Worm (Caenorhabditis elegans) whole organism, early embryonic: Measurements from ENCODE around the gene oat-1.

Source experiments
- B0310.2 ChIP-seq: sonication (generic microtip); optimal IDR thresholded peaks from 2 replicates; lab custom pipeline; 2016; ENCODE audit warnings: mild to moderate bottlenecking, missing genetic modification characterization, missing compliant biosample characterization
- aly-1 ChIP-seq: sonication (generic microtip); optimal IDR thresholded peaks from 2 replicates; lab custom pipeline; 2016; ENCODE audit warnings: missing genetic modification characterization, missing compliant biosample characterization
- ama-1 ChIP-seq: fragments of 150-350 bp; optimal IDR thresholded peaks from 2 replicates; lab custom pipeline; 2014
- ceh-13 ChIP-seq: fragments of 200-800 bp; sonication (Bioruptor generic); optimal IDR thresholded peaks from 2 replicates; lab custom pipeline; 2018; ENCODE audit warnings: mild to moderate bottlenecking, missing genetic modification characterization, missing compliant biosample characterization
- ceh-36 ChIP-seq: sonication (generic microtip); optimal IDR thresholded peaks from 2 replicates; lab custom pipeline; 2016; ENCODE audit warnings: missing genetic modification characterization, inconsistent platforms, missing compliant biosample characterization
- ets-7 ChIP-seq: sonication (generic microtip); optimal IDR thresholded peaks from 2 replicates; lab custom pipeline; 2016; ENCODE audit warnings: missing genotype, missing genetic modification characterization, missing compliant biosample characterization
- hmbx-1 ChIP-seq: sonication (generic microtip); optimal IDR thresholded peaks from 2 replicates; lab custom pipeline; 2016; ENCODE audit warnings: mild to moderate bottlenecking, missing genetic modification characterization, missing compliant biosample characterization
- hnd-1 ChIP-seq: sonication (generic microtip); optimal IDR thresholded peaks from 2 replicates; lab custom pipeline; 2016; ENCODE audit warnings: missing genetic modification characterization, missing compliant biosample characterization
- pes-1 ChIP-seq: fragments of 200-800 bp; sonication (Bioruptor generic); IDR thresholded peaks from 2 replicates; pipeline ENCODE4 v1.3.6; 2022; ENCODE audit warnings: missing genetic modification reagents, missing genetic modification characterization, missing compliant biosample characterization
- scrt-1 ChIP-seq: fragments of 200-800 bp; sonication (Bioruptor generic); IDR thresholded peaks from 2 replicates; pipeline ENCODE4 v1.3.6; 2022; ENCODE audit warnings: missing genetic modification characterization, missing compliant biosample characterization
- tbx-11 ChIP-seq: fragments of 200-800 bp; sonication (Bioruptor generic); IDR thresholded peaks from 2 replicates; pipeline ENCODE4 v1.3.6; 2022; ENCODE audit warnings: missing genetic modification characterization, missing compliant biosample characterization
- tra-4 ChIP-seq: sonication (generic microtip); optimal IDR thresholded peaks from 2 replicates; lab custom pipeline; 2017; ENCODE audit warnings: missing genetic modification characterization, missing compliant biosample characterization

DNA sequence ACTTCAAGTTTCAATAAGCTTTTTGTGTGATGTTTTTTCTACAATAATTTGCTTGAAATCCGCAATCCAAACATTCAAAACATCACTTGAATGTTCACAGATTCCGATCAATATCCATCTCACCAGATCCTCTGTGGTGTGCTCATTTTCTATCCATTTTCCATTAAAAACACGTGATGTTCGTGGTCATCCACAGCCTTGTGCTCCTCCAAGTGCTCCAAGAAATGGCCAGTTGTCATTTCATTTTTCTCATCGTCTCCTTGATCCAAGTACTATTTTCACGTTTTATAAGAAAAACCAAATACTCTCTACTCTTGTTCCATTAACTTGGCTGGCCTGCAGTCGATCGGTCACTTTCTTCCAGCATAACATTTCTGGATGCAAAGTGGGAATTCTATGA is 3.8 kb upstream of the oat-1 start:
- TF ChIP-seq tbx-11 (no peak), ama-1 (no peak), B0310.2 (tag; lab: Kevin White, UChicago) (no peak), hmbx-1 (tag; lab: Kevin White, UChicago) (no peak), aly-1 (no peak), ceh-13 (GFP tag; lab: Kevin White, UChicago) (no peak), scrt-1 (GFP tag; lab: Robert Waterston, UW) (no peak), ets-7 (tag; lab: Kevin White, UChicago) (no peak), pes-1 (GFP tag; lab: Robert Waterston, UW) (no peak), tra-4 (no peak), hnd-1 (no peak), ceh-36 (no peak)
